Worm (Caenorhabditis elegans): ENCODE data around the gene ttr-32.

- no peak for TF ChIP-seq nhr-90 (tag; optimal IDR thresholded peaks at IDR 0.05)
- no peak for TF ChIP-seq ztf-22 (GFP tag; optimal IDR thresholded peaks at IDR 0.05)
- no peak for TF ChIP-seq nhr-27 (tag; optimal IDR thresholded peaks at IDR 0.05)
- TF ChIP-seq efl-1 (GFP tag; optimal IDR thresholded peaks at IDR 0.05) = no peak
- no peak for TF ChIP-seq B0261.1 (tag; optimal IDR thresholded peaks at IDR 0.05)
- TF ChIP-seq athp-1 (tag; optimal IDR thresholded peaks at IDR 0.05) = no peak
- no peak for TF ChIP-seq ama-1 (optimal IDR thresholded peaks at IDR 0.05)
- no peak for TF ChIP-seq ama-1 (GFP tag; optimal IDR thresholded peaks at IDR 0.05)
- TF ChIP-seq pbrm-1 (GFP tag; IDR thresholded peaks at IDR 0.05) = no peak
- no peak for TF ChIP-seq dpl-1 (GFP tag; optimal IDR thresholded peaks at IDR 0.05)
- TF ChIP-seq nfyb-1 (GFP tag; IDR thresholded peaks at IDR 0.05) = no peak
- TF ChIP-seq sptf-2 (GFP tag; optimal IDR thresholded peaks at IDR 0.05) = no peak
- no peak for TF ChIP-seq unc-130 (GFP tag; optimal IDR thresholded peaks at IDR 0.05)
- TF ChIP-seq ztf-6 (GFP tag; IDR thresholded peaks at IDR 0.05) = no peak
- no peak for TF ChIP-seq atf-7 (tag; optimal IDR thresholded peaks at IDR 0.05)
These were observed 47.8 kb upstream of the ttr-32 start, which contains the start of gene clk-2 for ce11 chrIII:7518424-7518823.
